Fruit fly (Drosophila melanogaster) ovary, adult (tissue): ENCODE results near the gene Ir67a.

Experiments
- CG17801 ChIP-seq: fragments of 200-800 bp; optimal IDR thresholded peaks from 2 replicates; lab custom pipeline; 2019; ENCODE audit warnings: missing biosample characterization, mild to moderate bottlenecking, missing genetic modification characterization, moderate library complexity; ENCODE audit not compliant: partially characterized antibody

The Ir67a gene

dm6 chr3L:9501298-9501697, 42.5 kb downstream of the Ir67a start:
- no peak for TF ChIP-seq CG17801 (GFP tag; lab: Kevin White, UChicago)

dm6 chr3L:9499919-9500807, 43.6 kb downstream of the Ir67a start:
- no peak for TF ChIP-seq CG17801 (GFP tag; lab: Kevin White, UChicago)

- no peak for TF ChIP-seq CG17801 (GFP tag; lab: Kevin White, UChicago)
Observed at dm6 chr3L:9497981-9498619, 45.7 kb downstream of the Ir67a start.

- peak; percentile 78 for TF ChIP-seq CG17801 (GFP tag; lab: Kevin White, UChicago)
Observed at dm6 chr3L:9497249-9497648, 46.5 kb downstream of the Ir67a start.
